Fruit fly (Drosophila melanogaster): ENCODE results near the gene eIF4EHP.

DNA sequence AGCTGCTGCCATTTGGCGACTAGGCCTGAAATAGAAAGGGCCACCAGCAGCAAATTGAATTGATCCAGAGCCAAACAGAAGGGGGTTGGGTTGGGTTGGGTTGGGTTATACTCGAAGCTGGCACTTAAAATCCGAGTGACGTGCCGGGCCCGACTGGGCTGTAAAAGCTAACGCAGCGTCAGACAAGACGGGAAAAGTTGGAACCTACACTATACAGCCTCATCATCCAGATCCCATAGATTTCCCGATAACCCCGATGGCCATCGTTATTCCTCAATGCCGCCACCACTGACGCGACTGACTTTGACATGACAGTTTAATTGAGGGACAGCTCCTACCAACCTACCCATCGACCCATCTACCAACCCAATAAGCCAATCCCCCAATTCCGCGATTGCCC, 38.8 kb downstream of the eIF4EHP start:
- TF ChIP-seq Myc (optimal IDR thresholded peaks at IDR 0.05) (no peak), ttk (optimal IDR thresholded peaks at IDR 0.05) (no peak), Sin3A (optimal IDR thresholded peaks at IDR 0.05) (no peak), h (optimal IDR thresholded peaks at IDR 0.05) (no peak)

Data from Kc167 (cell line).